Worm (Caenorhabditis elegans) whole organism, L4 larva: Measurements from ENCODE around the gene ttr-31.
A peak's percentile ranks its signal among the peaks of the same experiment; 100 is the strongest.

Experiments
- F37D6.2 ChIP-seq: sonication (generic microtip); optimal IDR thresholded peaks from 2 replicates; lab custom pipeline; 2016; ENCODE audit warnings: mild to moderate bottlenecking, missing genetic modification characterization, missing compliant biosample characterization
- R02D3.7 ChIP-seq: fragments of 150-350 bp; sonication (generic microtip); optimal IDR thresholded peaks from 3 replicates; lab custom pipeline; 2014; ENCODE audit warnings: missing biosample characterization, missing genetic modification characterization
- T20F7.1 ChIP-seq: fragments of 200-800 bp; sonication (Bioruptor generic); optimal IDR thresholded peaks from 2 replicates; lab custom pipeline; 2018; ENCODE audit warnings: mild to moderate bottlenecking, missing genetic modification characterization, missing compliant biosample characterization
- Y5F2A.4 ChIP-seq: fragments of 200-800 bp; sonication (Bioruptor generic); optimal IDR thresholded peaks from 2 replicates; lab custom pipeline; 2018; ENCODE audit warnings: mild to moderate bottlenecking, missing genetic modification characterization, missing compliant biosample characterization
- aha-1 ChIP-seq: fragments of 150-350 bp; peaks from one replicate; lab custom pipeline; 2014; ENCODE audit warnings: missing biosample characterization, missing genetic modification characterization
- arid-1 ChIP-seq: fragments of 200-800 bp; sonication (Bioruptor generic); conservative IDR thresholded peaks from 2 replicates; pipeline ENCODE4 v1.3.6; 2022; ENCODE audit warnings: missing genetic modification reagents, missing genetic modification characterization, missing compliant biosample characterization
- ceh-20 ChIP-seq: fragments of 200-800 bp; sonication (Bioruptor generic); IDR thresholded peaks from 2 replicates; pipeline ENCODE4 v1.3.6; 2022; ENCODE audit warnings: missing genetic modification reagents, missing genetic modification characterization, missing compliant biosample characterization
- ceh-32 ChIP-seq: sonication (generic microtip); optimal IDR thresholded peaks from 2 replicates; lab custom pipeline; 2016; ENCODE audit warnings: mild to moderate bottlenecking, missing genetic modification characterization, missing compliant biosample characterization; ENCODE audit not compliant: poor library complexity
- ceh-44 ChIP-seq: fragments of 200-800 bp; sonication (Bioruptor generic); IDR thresholded peaks from 2 replicates; pipeline ENCODE4 v1.3.6; 2022; ENCODE audit warnings: missing genetic modification reagents, missing genetic modification characterization, missing compliant biosample characterization
- ceh-62 ChIP-seq: sonication (generic microtip); optimal IDR thresholded peaks from 2 replicates; lab custom pipeline; 2017; ENCODE audit warnings: missing biosample characterization, missing genetic modification characterization
- ceh-82 ChIP-seq: sonication (generic microtip); optimal IDR thresholded peaks from 2 replicates; lab custom pipeline; 2017; ENCODE audit warnings: missing biosample characterization, missing genetic modification characterization
- cey-2 ChIP-seq: sonication (generic microtip); optimal IDR thresholded peaks from 3 replicates; lab custom pipeline; 2017; ENCODE audit warnings: missing genetic modification characterization, mild to moderate bottlenecking, missing compliant biosample characterization, antibody characterized with exemption, borderline replicate concordance; ENCODE audit not compliant: insufficient read depth
- ctbp-1 ChIP-seq: fragments of 200-800 bp; sonication (Bioruptor generic); IDR thresholded peaks from 2 replicates; pipeline ENCODE4 v1.3.6; 2022; ENCODE audit warnings: missing genetic modification reagents, missing genetic modification characterization, missing compliant biosample characterization
- daf-16 ChIP-seq, 3 experiments: sonication (generic microtip); optimal IDR thresholded peaks; 2 replicates each; lab custom pipeline; 2016 to 2017; ENCODE audit warnings: missing genetic modification characterization in 3 of 3, missing genetic modification reagents in 3 of 3, mild to moderate bottlenecking in 2 of 3, missing compliant biosample characterization in 2 of 3, missing biosample characterization in 1 of 3, moderate library complexity in 1 of 3
- dmd-6 ChIP-seq: fragments of 200-800 bp; sonication (Bioruptor generic); IDR thresholded peaks from 2 replicates; pipeline ENCODE4 v1.3.6; 2022; ENCODE audit warnings: missing genetic modification reagents, missing genetic modification characterization, missing compliant biosample characterization
- fkh-10 ChIP-seq: fragments of 150-350 bp; optimal IDR thresholded peaks from 2 replicates; lab custom pipeline; 2014; ENCODE audit warnings: missing biosample characterization, missing genetic modification reagents, missing genetic modification characterization
- hif-1 ChIP-seq, 2 experiments: sonication (generic microtip); optimal IDR thresholded peaks; 2 replicates each; lab custom pipeline; 2016 to 2017; ENCODE audit warnings: missing compliant biosample characterization in 2 of 2, missing genetic modification characterization in 2 of 2, missing genetic modification reagents in 2 of 2, missing genotype in 2 of 2, mild to moderate bottlenecking in 1 of 2
- hlh-11 ChIP-seq: fragments of 200-800 bp; sonication (Bioruptor generic); optimal IDR thresholded peaks from 2 replicates; lab custom pipeline; 2018; ENCODE audit warnings: mild to moderate bottlenecking, missing genetic modification characterization, missing compliant biosample characterization
- hlh-30 ChIP-seq: sonication (generic microtip); optimal IDR thresholded peaks from 2 replicates; lab custom pipeline; 2017; ENCODE audit warnings: antibody characterized with exemption, mild to moderate bottlenecking, missing genetic modification characterization, missing compliant biosample characterization; ENCODE audit not compliant: insufficient read depth
- hmg-1.1 ChIP-seq: fragments of 200-800 bp; sonication (Bioruptor generic); IDR thresholded peaks from 2 replicates; pipeline ENCODE4 v1.3.6; 2022; ENCODE audit warnings: missing genetic modification reagents, missing genetic modification characterization, missing compliant biosample characterization
- lin-1 ChIP-seq: fragments of 200-800 bp; sonication (Bioruptor generic); IDR thresholded peaks from 2 replicates; pipeline ENCODE4 v1.3.6; 2022; ENCODE audit warnings: missing genetic modification reagents, missing genetic modification characterization, missing compliant biosample characterization
- lin-38 ChIP-seq: fragments of 200-800 bp; sonication (Bioruptor generic); IDR thresholded peaks from 2 replicates; pipeline ENCODE4 v1.3.6; 2022; ENCODE audit warnings: missing genetic modification reagents, missing genetic modification characterization, missing compliant biosample characterization
- lir-3 ChIP-seq: sonication (generic microtip); optimal IDR thresholded peaks from 2 replicates; lab custom pipeline; 2016; ENCODE audit warnings: mild to moderate bottlenecking, missing genetic modification characterization, missing compliant biosample characterization
- lsy-2 ChIP-seq, 2 experiments: fragments of 150-350 bp in 1 of 2; sonication (generic microtip) in 1 of 2; optimal IDR thresholded peaks; 2 replicates each; lab custom pipeline; 2014 to 2017; ENCODE audit warnings: missing biosample characterization in 2 of 2, missing genetic modification characterization in 2 of 2
- madf-9 ChIP-seq: fragments of 200-800 bp; sonication (Bioruptor generic); conservative IDR thresholded peaks from 2 replicates; pipeline ENCODE4 v1.3.6; 2022; ENCODE audit warnings: missing genetic modification reagents, missing genetic modification characterization, missing compliant biosample characterization
- mep-1 ChIP-seq: fragments of 150-350 bp; sonication (generic microtip); optimal IDR thresholded peaks from 3 replicates; lab custom pipeline; 2014; ENCODE audit warnings: missing biosample characterization, missing genetic modification characterization
- mes-2 ChIP-seq: sonication (generic microtip); optimal IDR thresholded peaks from 2 replicates; lab custom pipeline; 2016; ENCODE audit warnings: missing genotype, mild to moderate bottlenecking, missing genetic modification characterization, missing compliant biosample characterization; ENCODE audit not compliant: poor library complexity, severe bottlenecking
- mxl-2 ChIP-seq: fragments of 200-800 bp; sonication (Bioruptor generic); conservative IDR thresholded peaks from 2 replicates; pipeline ENCODE4 v1.3.6; 2022; ENCODE audit warnings: missing genetic modification reagents, missing genetic modification characterization, missing compliant biosample characterization
- mxl-3 ChIP-seq: fragments of 200-800 bp; sonication (Bioruptor generic); optimal IDR thresholded peaks from 2 replicates; lab custom pipeline; 2018; ENCODE audit warnings: mild to moderate bottlenecking, missing genetic modification characterization, missing compliant biosample characterization
- nhr-102 ChIP-seq: sonication (generic microtip); optimal IDR thresholded peaks from 2 replicates; lab custom pipeline; 2016; ENCODE audit warnings: mild to moderate bottlenecking, missing genetic modification characterization, moderate library complexity, missing compliant biosample characterization
- nhr-11 ChIP-seq: fragments of 150-350 bp; optimal IDR thresholded peaks from 2 replicates; lab custom pipeline; 2014; ENCODE audit warnings: missing biosample characterization, missing genetic modification characterization
- nhr-111 ChIP-seq: fragments of 200-800 bp; sonication (Bioruptor generic); optimal IDR thresholded peaks from 2 replicates; lab custom pipeline; 2018; ENCODE audit warnings: mild to moderate bottlenecking, missing genetic modification characterization, missing compliant biosample characterization
- nhr-41 ChIP-seq: fragments of 200-800 bp; sonication (Bioruptor generic); IDR thresholded peaks from 2 replicates; pipeline ENCODE4 v1.3.6; 2022; ENCODE audit warnings: missing genetic modification reagents, missing genetic modification characterization, missing compliant biosample characterization
- nhr-6 ChIP-seq: fragments of 150-350 bp; optimal IDR thresholded peaks from 2 replicates; lab custom pipeline; 2014; ENCODE audit warnings: missing biosample characterization, missing genetic modification characterization
- pqm-1 ChIP-seq: sonication (generic microtip); optimal IDR thresholded peaks from 2 replicates; lab custom pipeline; 2017; ENCODE audit warnings: missing biosample characterization, missing genetic modification characterization
- rbr-2 ChIP-seq: sonication (generic microtip); optimal IDR thresholded peaks from 2 replicates; lab custom pipeline; 2016; ENCODE audit warnings: missing genotype, missing genetic modification characterization, missing compliant biosample characterization
- sdz-12 ChIP-seq: fragments of 200-800 bp; sonication (Bioruptor generic); optimal IDR thresholded peaks from 2 replicates; lab custom pipeline; 2018; ENCODE audit warnings: mild to moderate bottlenecking, missing genetic modification characterization, missing compliant biosample characterization
- snpc-1.2 ChIP-seq: fragments of 200-800 bp; sonication (Bioruptor generic); IDR thresholded peaks from 2 replicates; pipeline ENCODE4 v1.3.6; 2022; ENCODE audit warnings: missing genetic modification reagents, missing genetic modification characterization, missing compliant biosample characterization
- snpc-4 ChIP-seq: fragments of 150-350 bp; optimal IDR thresholded peaks from 2 replicates; lab custom pipeline; 2014; ENCODE audit warnings: missing biosample characterization, missing genetic modification characterization
- unc-130 ChIP-seq: sonication (generic microtip); optimal IDR thresholded peaks from 2 replicates; lab custom pipeline; 2016; ENCODE audit warnings: missing genetic modification reagents, missing genetic modification characterization, missing compliant biosample characterization
- unc-62 ChIP-seq, 3 experiments: fragments of 150-350 bp in 1 of 3; sonication (generic microtip); optimal IDR thresholded peaks in 2 of 3; peaks in 1 of 3; 1 replicate in 1 of 3; 2 replicates in 2 of 3; lab custom pipeline; 2014 to 2017; ENCODE audit warnings: missing biosample characterization in 3 of 3, missing genetic modification characterization in 3 of 3, missing genetic modification reagents in 3 of 3, missing genotype in 1 of 3
- zip-2 ChIP-seq: fragments of 150-350 bp; optimal IDR thresholded peaks from 2 replicates; lab custom pipeline; 2014; ENCODE audit warnings: missing biosample characterization, missing genetic modification characterization
- ztf-11 ChIP-seq: fragments of 150-350 bp; optimal IDR thresholded peaks from 2 replicates; lab custom pipeline; 2014; ENCODE audit warnings: missing biosample characterization, missing genetic modification characterization

The ttr-31 gene

ce11 chrX:11036114-11037087, 27.5 kb upstream of the ttr-31 start (continued):
- peak; percentile 54 for TF ChIP-seq dmd-6
- no peak for TF ChIP-seq ctbp-1 (GFP tag; lab: Robert Waterston, UW)
- TF ChIP-seq snpc-4 (tag; lab: Kevin White, UChicago): no peak
- TF ChIP-seq ceh-32 (tag; lab: Kevin White, UChicago): no peak
- TF ChIP-seq ceh-44 (GFP tag; lab: Robert Waterston, UW): no peak
- TF ChIP-seq ztf-11: no peak
- TF ChIP-seq hlh-30: peak; percentile 21
- TF ChIP-seq lir-3: no peak
- TF ChIP-seq ceh-20 (GFP tag; lab: Robert Waterston, UW): no peak
- no peak for TF ChIP-seq nhr-41 (GFP tag; lab: Robert Waterston, UW)
- TF ChIP-seq mxl-2 (GFP tag; lab: Robert Waterston, UW): no peak
- peak; percentile 74 for TF ChIP-seq aha-1
- no peak for TF ChIP-seq T20F7.1 (GFP tag; lab: Kevin White, UChicago)
- peak; percentile 11 for TF ChIP-seq mxl-3 (GFP tag; lab: Kevin White, UChicago)
- TF ChIP-seq hmg-1.1 (GFP tag; lab: Robert Waterston, UW): no peak
- no peak for TF ChIP-seq madf-9 (GFP tag; lab: Robert Waterston, UW)
- no peak for TF ChIP-seq lin-38
- no peak for TF ChIP-seq nhr-111 (GFP tag; lab: Kevin White, UChicago)
- TF ChIP-seq ceh-62 (tag; lab: Kevin White, UChicago): no peak
- TF ChIP-seq pqm-1 (tag; lab: Kevin White, UChicago): peak; percentile 80
- peak; percentile 30 for TF ChIP-seq hlh-11 (tag; lab: Kevin White, UChicago)

- no peak for TF ChIP-seq Y5F2A.4 (GFP tag; lab: Kevin White, UChicago)
- no peak for TF ChIP-seq unc-130 (GFP tag; lab: Kevin White, UChicago)
- TF ChIP-seq daf-16 (GFP tag; optimal IDR thresholded peaks at IDR 0.05; lab: Kevin White, UChicago): peak in 1 of 2 experiments; percentile 67
- TF ChIP-seq daf-16 (tag; optimal IDR thresholded peaks at IDR 0.05; lab: Kevin White, UChicago): no peak
- no peak for TF ChIP-seq pqm-1 (tag; lab: Kevin White, UChicago)
- no peak for TF ChIP-seq nhr-6 (tag; lab: Kevin White, UChicago)
- no peak for TF ChIP-seq hif-1 (tag; optimal IDR thresholded peaks at IDR 0.05; lab: Kevin White, UChicago)
- TF ChIP-seq F37D6.2 (tag; lab: Kevin White, UChicago): no peak
- TF ChIP-seq R02D3.7 (tag; lab: Kevin White, UChicago): no peak
- no peak for TF ChIP-seq aha-1
- TF ChIP-seq arid-1: no peak
- TF ChIP-seq nhr-102 (tag; lab: Kevin White, UChicago): no peak
- peak; percentile 53 for TF ChIP-seq nhr-11
- peak; percentile 13 for TF ChIP-seq hlh-11 (tag; lab: Kevin White, UChicago)
These were observed 26.7 kb upstream of the ttr-31 start for ce11 chrX:11035563-11035962.

ce11 chrX:11034430-11035117, 25.7 kb upstream of the ttr-31 start:
- peak; percentile 4 for TF ChIP-seq aha-1
- TF ChIP-seq mes-2 (tag; lab: Kevin White, UChicago): peak; percentile 38
- TF ChIP-seq sdz-12 (GFP tag; lab: Kevin White, UChicago): no peak
- peak; percentile 35 for TF ChIP-seq fkh-10 (GFP tag; lab: Kevin White, UChicago)
- TF ChIP-seq zip-2: no peak
- TF ChIP-seq cey-2: no peak
- TF ChIP-seq unc-62 (GFP tag; optimal IDR thresholded peaks at IDR 0.05 in 1 of 2; lab: Kevin White, UChicago): peak in 1 of 2 experiments; percentile 93
- TF ChIP-seq unc-62 (tag; optimal IDR thresholded peaks at IDR 0.05; lab: Kevin White, UChicago): no peak
- peak in 1 of 2 experiments; percentile 47 for TF ChIP-seq lsy-2 (tag; optimal IDR thresholded peaks at IDR 0.05; lab: Kevin White, UChicago)
- peak; percentile 10 for TF ChIP-seq F37D6.2 (tag; lab: Kevin White, UChicago)
- no peak for TF ChIP-seq lin-1 (GFP tag; lab: Robert Waterston, UW)
- no peak for TF ChIP-seq ceh-82 (tag; lab: Kevin White, UChicago)
- no peak for TF ChIP-seq daf-16 (GFP tag; optimal IDR thresholded peaks at IDR 0.05; lab: Kevin White, UChicago)
- TF ChIP-seq daf-16 (tag; optimal IDR thresholded peaks at IDR 0.05; lab: Kevin White, UChicago): peak; percentile 73
- TF ChIP-seq mep-1 (tag; lab: Kevin White, UChicago): peak; percentile 50
- TF ChIP-seq rbr-2 (tag; lab: Kevin White, UChicago): peak; percentile 25
- no peak for TF ChIP-seq snpc-1.2 (GFP tag; lab: Robert Waterston, UW)
